Worm (Caenorhabditis elegans) whole organism, L3 larva: ENCODE measurements around the gene rab-39.

Experiments used
- R02D3.7 ChIP-seq: fragments of 150-350 bp; optimal IDR thresholded peaks from 2 replicates; lab custom pipeline; 2014; ENCODE audit warnings: missing biosample characterization, missing genetic modification characterization
- ZK546.5 ChIP-seq: sonication (generic microtip); optimal IDR thresholded peaks from 2 replicates; lab custom pipeline; 2017; ENCODE audit warnings: missing biosample characterization, missing genetic modification characterization
- aly-2 ChIP-seq: fragments of 150-350 bp; optimal IDR thresholded peaks from 2 replicates; lab custom pipeline; 2014; ENCODE audit warnings: missing biosample characterization, missing genetic modification characterization
- ama-1 ChIP-seq: fragments of 150-350 bp; optimal IDR thresholded peaks from 2 replicates; lab custom pipeline; 2018
- ceh-28 ChIP-seq: fragments of 150-350 bp; optimal IDR thresholded peaks from 2 replicates; lab custom pipeline; 2014; ENCODE audit warnings: missing biosample characterization, missing genetic modification reagents, missing genetic modification characterization
- daf-12 ChIP-seq: fragments of 150-350 bp; optimal IDR thresholded peaks from 2 replicates; lab custom pipeline; 2014; ENCODE audit warnings: missing biosample characterization, missing genetic modification reagents, missing genetic modification characterization
- egl-27 ChIP-seq: sonication (generic microtip); optimal IDR thresholded peaks from 4 replicates; lab custom pipeline; 2017; ENCODE audit warnings: missing biosample characterization, missing genetic modification reagents, missing genetic modification characterization
- egl-5 ChIP-seq: fragments of 150-350 bp; optimal IDR thresholded peaks from 2 replicates; lab custom pipeline; 2017; ENCODE audit warnings: missing biosample characterization, missing genetic modification reagents, missing genetic modification characterization, inconsistent platforms
- elt-2 ChIP-seq: sonication (generic microtip); optimal IDR thresholded peaks from 2 replicates; lab custom pipeline; 2016; ENCODE audit warnings: missing genetic modification reagents, mild to moderate bottlenecking, missing genetic modification characterization, missing compliant biosample characterization
- elt-3 ChIP-seq, 3 experiments: fragments of 150-350 bp in 1 of 3; sonication (generic microtip) in 2 of 3; optimal IDR thresholded peaks; 2 replicates in 2 of 3; 4 replicates in 1 of 3; lab custom pipeline; 2014 to 2017; ENCODE audit warnings: missing biosample characterization in 3 of 3, missing genetic modification characterization in 3 of 3
- eor-1 ChIP-seq, 2 experiments: fragments of 150-350 bp; optimal IDR thresholded peaks; 2 replicates each; lab custom pipeline; 2014 to 2018; ENCODE audit warnings: missing biosample characterization in 2 of 2, missing genetic modification characterization in 2 of 2
- fkh-10 ChIP-seq: sonication (generic microtip); optimal IDR thresholded peaks from 2 replicates; lab custom pipeline; 2017; ENCODE audit warnings: missing biosample characterization, missing genetic modification reagents, missing genetic modification characterization
- fkh-2 ChIP-seq: fragments of 150-350 bp; optimal IDR thresholded peaks from 2 replicates; lab custom pipeline; 2014; ENCODE audit warnings: missing biosample characterization, missing genetic modification reagents, missing genetic modification characterization
- fos-1 ChIP-seq: fragments of 150-350 bp; optimal IDR thresholded peaks from 2 replicates; lab custom pipeline; 2014; ENCODE audit warnings: missing biosample characterization, missing genetic modification characterization
- jun-1 ChIP-seq: fragments of 150-350 bp; optimal IDR thresholded peaks from 2 replicates; lab custom pipeline; 2014; ENCODE audit warnings: missing biosample characterization, missing genetic modification reagents, missing genetic modification characterization
- lin-15B ChIP-seq: fragments of 150-350 bp; optimal IDR thresholded peaks from 2 replicates; lab custom pipeline; 2014; ENCODE audit warnings: missing biosample characterization, missing genetic modification characterization
- lin-39 ChIP-seq: fragments of 150-350 bp; optimal IDR thresholded peaks from 2 replicates; lab custom pipeline; 2018; ENCODE audit warnings: missing biosample characterization, missing genetic modification reagents, missing genetic modification characterization
- lsy-12 ChIP-seq: sonication (generic microtip); optimal IDR thresholded peaks from 2 replicates; lab custom pipeline; 2016; ENCODE audit warnings: mild to moderate bottlenecking, missing genetic modification characterization, missing compliant biosample characterization
- mdl-1 ChIP-seq: fragments of 150-350 bp; optimal IDR thresholded peaks from 2 replicates; lab custom pipeline; 2014; ENCODE audit warnings: missing biosample characterization, missing genetic modification characterization
- mml-1 ChIP-seq: fragments of 150-350 bp; sonication (generic microtip); optimal IDR thresholded peaks from 3 replicates; lab custom pipeline; 2014; ENCODE audit warnings: missing biosample characterization, missing genetic modification characterization
- nfya-1 ChIP-seq: sonication (generic microtip); optimal IDR thresholded peaks from 2 replicates; lab custom pipeline; 2017; ENCODE audit warnings: missing genetic modification characterization, mild to moderate bottlenecking, missing compliant biosample characterization, antibody characterized with exemption, moderate library complexity; ENCODE audit not compliant: insufficient read depth
- nhr-11 ChIP-seq: fragments of 150-350 bp; optimal IDR thresholded peaks from 2 replicates; lab custom pipeline; 2014; ENCODE audit warnings: missing biosample characterization, missing genetic modification characterization
- nhr-23 ChIP-seq: fragments of 150-350 bp; optimal IDR thresholded peaks from 2 replicates; lab custom pipeline; 2014; ENCODE audit warnings: missing biosample characterization, missing genetic modification reagents, missing genetic modification characterization
- nhr-25 ChIP-seq: sonication (generic microtip); optimal IDR thresholded peaks from 2 replicates; lab custom pipeline; 2017; ENCODE audit warnings: missing biosample characterization, missing genetic modification characterization
- nhr-28 ChIP-seq: fragments of 150-350 bp; optimal IDR thresholded peaks from 2 replicates; lab custom pipeline; 2014; ENCODE audit warnings: missing biosample characterization, missing genetic modification characterization
- nhr-43 ChIP-seq: sonication (generic microtip); optimal IDR thresholded peaks from 2 replicates; lab custom pipeline; 2016; ENCODE audit warnings: mild to moderate bottlenecking, missing genetic modification characterization, missing compliant biosample characterization; ENCODE audit not compliant: poor library complexity, severe bottlenecking
- nhr-67 ChIP-seq: fragments of 150-350 bp; optimal IDR thresholded peaks from 2 replicates; lab custom pipeline; 2014; ENCODE audit warnings: missing biosample characterization, missing genetic modification characterization
- nhr-76 ChIP-seq: fragments of 150-350 bp; sonication (generic microtip); optimal IDR thresholded peaks from 5 replicates; lab custom pipeline; 2014; ENCODE audit warnings: missing biosample characterization, missing genetic modification characterization
- nhr-77 ChIP-seq: fragments of 150-350 bp; optimal IDR thresholded peaks from 2 replicates; lab custom pipeline; 2014; ENCODE audit warnings: missing biosample characterization, missing genetic modification characterization
- pha-4 ChIP-seq: fragments of 150-350 bp; optimal IDR thresholded peaks from 2 replicates; lab custom pipeline; 2014; ENCODE audit warnings: missing biosample characterization, missing genetic modification reagents, missing genetic modification characterization
- skn-1 ChIP-seq: fragments of 150-350 bp; optimal IDR thresholded peaks from 2 replicates; lab custom pipeline; 2014; ENCODE audit warnings: missing biosample characterization, missing genetic modification characterization
- unc-62 ChIP-seq: fragments of 150-350 bp; sonication (generic microtip); optimal IDR thresholded peaks from 4 replicates; lab custom pipeline; 2014; ENCODE audit warnings: missing biosample characterization, missing genetic modification reagents, missing genetic modification characterization
- ztf-11 ChIP-seq: fragments of 150-350 bp; optimal IDR thresholded peaks from 2 replicates; lab custom pipeline; 2014; ENCODE audit warnings: missing biosample characterization, missing genetic modification characterization
- ztf-4 ChIP-seq: fragments of 150-350 bp; optimal IDR thresholded peaks from 2 replicates; lab custom pipeline; 2014; ENCODE audit warnings: missing biosample characterization, missing genetic modification characterization

Gene rab-39

DNA sequence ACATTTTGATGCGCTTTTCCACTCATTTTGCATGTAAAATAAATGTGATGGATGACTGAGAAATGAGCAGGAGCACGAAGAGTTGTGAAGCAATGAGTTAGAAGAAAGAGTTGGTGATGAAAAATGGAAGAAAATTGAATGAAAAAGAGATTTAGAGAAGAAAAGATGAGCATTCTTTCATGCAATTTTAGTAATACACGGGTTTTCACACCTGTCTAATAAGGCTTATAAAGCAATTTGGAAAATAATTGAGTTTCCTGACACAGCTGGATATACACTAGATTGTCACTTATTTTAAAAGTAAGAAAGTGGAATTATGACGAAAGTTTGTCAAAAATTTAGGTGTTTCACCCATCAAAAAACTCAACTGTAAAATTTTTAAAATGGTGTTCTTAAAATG, 11.9 kb downstream of the rab-39 start:
- TF ChIP-seq nhr-23 (tag; lab: Kevin White, UChicago) (no peak), nhr-11 (tag; lab: Kevin White, UChicago) (no peak), ceh-28 (no peak), egl-27 (tag; lab: Kevin White, UChicago) (no peak), mml-1 (tag; lab: Kevin White, UChicago) (no peak), jun-1 (tag; lab: Kevin White, UChicago) (no peak), daf-12 (tag; lab: Kevin White, UChicago) (no peak), lsy-12 (no peak), lin-15B (tag; lab: Kevin White, UChicago) (no peak), elt-3 (tag; optimal IDR thresholded peaks at IDR 0.05; lab: Kevin White, UChicago) (no peak)

DNA sequence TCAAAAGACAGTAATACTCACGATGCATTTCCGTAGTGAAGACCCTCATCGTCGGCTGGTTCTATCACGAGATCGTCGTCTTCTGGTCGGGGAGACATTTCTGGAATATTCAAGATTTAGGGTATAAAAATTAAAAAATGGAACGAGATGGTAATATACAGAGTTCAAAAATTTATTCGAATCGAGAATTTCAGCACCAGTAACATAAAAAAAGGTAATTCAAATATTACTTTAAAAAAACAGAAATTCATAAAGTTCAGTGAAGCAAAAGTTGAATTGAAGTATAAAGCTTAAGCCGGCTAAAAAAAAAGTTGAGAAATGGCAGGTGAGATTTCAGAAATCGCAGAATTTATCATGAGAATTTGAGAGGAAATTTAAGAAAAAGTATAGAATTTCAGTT, 12.5 kb downstream of the rab-39 start, which contains the start of gene cam-1:
Gene cam-1 (minus strand): TSS at position 101 of the 400 bp plus-strand sequence.
- no peak for TF ChIP-seq egl-5 (tag; lab: Kevin White, UChicago)
- TF ChIP-seq nhr-11 (tag; lab: Kevin White, UChicago), result no peak

DNA sequence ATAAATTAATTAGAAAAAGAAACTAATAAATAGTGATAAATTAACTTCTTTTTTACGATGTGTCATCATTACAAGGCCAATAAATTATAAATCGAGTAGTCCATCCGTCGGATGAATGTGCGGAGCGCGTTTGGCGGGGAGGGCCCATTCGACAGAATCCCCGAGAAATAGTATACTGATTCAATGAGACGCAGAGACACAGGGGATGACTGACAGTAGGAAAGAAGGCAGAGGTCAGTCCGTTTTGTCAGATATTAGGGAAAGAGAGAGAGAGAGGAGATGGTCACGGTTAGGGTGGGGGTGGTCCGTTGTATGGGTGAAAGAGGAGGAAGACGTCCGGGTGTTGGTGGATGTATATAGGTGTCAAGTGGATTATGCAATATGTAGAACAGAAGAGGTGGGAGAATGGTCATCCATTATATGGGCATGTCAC, 14.1 kb downstream of the rab-39 start:
- no peak for TF ChIP-seq elt-3 (tag; optimal IDR thresholded peaks at IDR 0.05; lab: Kevin White, UChicago)
- no peak for TF ChIP-seq nhr-43 (tag; lab: Kevin White, UChicago)
- TF ChIP-seq egl-5 (tag; lab: Kevin White, UChicago), result peak; percentile 34
- no peak for TF ChIP-seq R02D3.7 (tag; lab: Kevin White, UChicago)
- TF ChIP-seq ceh-28, result no peak
- TF ChIP-seq skn-1 (tag; lab: Kevin White, UChicago), result no peak
- peak; percentile 2 for TF ChIP-seq nfya-1 (tag; lab: Kevin White, UChicago)
- TF ChIP-seq mdl-1, result no peak
- TF ChIP-seq, all 47 proteins: peak for 2

DNA sequence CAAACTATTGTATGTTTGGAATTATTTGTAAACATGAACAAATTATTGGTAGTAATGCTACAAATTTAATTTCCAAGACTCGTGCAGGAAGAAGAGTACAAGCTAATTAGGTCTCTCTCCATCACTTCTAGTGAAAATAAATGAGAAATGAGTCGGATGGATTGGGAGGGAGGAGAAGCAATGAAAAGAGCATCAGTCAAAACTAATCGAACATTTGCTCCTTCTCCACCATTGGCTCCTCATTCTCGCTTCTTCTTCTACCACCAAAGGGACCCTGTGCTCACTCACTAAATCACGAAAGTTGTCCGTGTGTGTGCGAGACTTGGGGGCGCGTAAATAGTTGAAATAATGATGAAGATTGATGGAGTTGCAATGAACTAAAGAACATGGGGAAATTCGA, 15.9 kb downstream of the rab-39 start:
- TF ChIP-seq lin-39 (tag; lab: Kevin White, UChicago), result peak; percentile 94
- peak; percentile 79 for TF ChIP-seq nfya-1 (tag; lab: Kevin White, UChicago)
- TF ChIP-seq pha-4, result no peak
- peak; percentile 67 for TF ChIP-seq unc-62 (GFP tag; lab: Kevin White, UChicago)

DNA sequence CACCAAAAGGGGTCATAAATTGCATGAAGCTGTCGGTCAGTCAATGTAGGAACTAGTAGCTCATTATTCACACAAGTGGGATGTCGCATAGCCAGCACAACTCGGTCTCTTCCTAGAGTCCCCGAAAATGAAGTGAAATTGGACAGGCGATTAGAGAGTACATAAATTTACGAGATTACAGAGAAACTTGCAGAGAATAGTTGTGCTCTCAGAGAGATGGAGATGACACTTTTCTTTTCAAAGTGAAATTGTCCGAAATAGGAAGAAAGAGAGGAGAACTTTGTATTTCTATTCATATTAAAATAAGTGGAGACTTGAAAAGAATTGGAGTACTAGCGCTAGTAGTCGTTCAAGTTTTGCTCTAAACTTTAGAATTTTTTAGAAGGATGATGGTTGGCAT, 17.1 kb downstream of the rab-39 start:
- TF ChIP-seq eor-1 (tag; optimal IDR thresholded peaks at IDR 0.05; lab: Kevin White, UChicago), result no peak
- no peak for TF ChIP-seq fkh-2 (tag; lab: Kevin White, UChicago)
- TF ChIP-seq ZK546.5, result no peak
- no peak for TF ChIP-seq skn-1 (tag; lab: Kevin White, UChicago)
- peak; percentile 48 for TF ChIP-seq lin-39 (tag; lab: Kevin White, UChicago)
- TF ChIP-seq lin-15B (tag; lab: Kevin White, UChicago), result no peak
- TF ChIP-seq nhr-23 (tag; lab: Kevin White, UChicago), result no peak
- no peak for TF ChIP-seq nhr-77 (tag; lab: Kevin White, UChicago)
- no peak for TF ChIP-seq R02D3.7 (tag; lab: Kevin White, UChicago)
- TF ChIP-seq nhr-28 (tag; lab: Kevin White, UChicago), result no peak
- TF ChIP-seq aly-2, result no peak
- TF ChIP-seq nhr-76 (tag; lab: Kevin White, UChicago), result no peak
- no peak for TF ChIP-seq nfya-1 (tag; lab: Kevin White, UChicago)
- no peak for TF ChIP-seq nhr-43 (tag; lab: Kevin White, UChicago)
- peak; percentile 11 for TF ChIP-seq fkh-10
- no peak for TF ChIP-seq ztf-4 (tag; lab: Kevin White, UChicago)
- TF ChIP-seq ztf-11 (tag; lab: Kevin White, UChicago), result no peak
- TF ChIP-seq, all 47 proteins: peak for 2

DNA sequence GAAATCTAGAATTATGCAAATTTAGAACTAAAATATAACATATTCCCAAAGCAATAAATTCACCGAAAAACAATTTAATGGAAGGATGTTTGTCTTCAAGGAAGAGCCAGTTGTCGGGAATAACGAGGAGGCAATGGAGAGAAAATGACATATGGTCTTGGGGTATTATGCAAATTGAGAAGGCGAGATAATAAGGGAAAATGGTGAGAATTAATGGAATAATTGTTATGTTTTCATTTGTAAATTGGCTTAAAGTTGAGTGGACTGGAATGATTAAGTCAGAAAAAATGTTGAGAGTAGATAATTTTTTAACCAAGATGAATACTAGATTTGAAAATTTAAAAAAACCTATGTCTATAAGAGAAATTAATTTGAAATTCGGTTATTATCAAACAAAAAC, 17.9 kb downstream of the rab-39 start:
- TF ChIP-seq mml-1 (tag; lab: Kevin White, UChicago), result no peak
- TF ChIP-seq fkh-10, result no peak
- no peak for TF ChIP-seq fos-1
- no peak for TF ChIP-seq nhr-25
- TF ChIP-seq ama-1 (lab: Kevin White, UChicago), result no peak
- no peak for TF ChIP-seq nhr-67
- TF ChIP-seq elt-2 (tag; lab: Kevin White, UChicago), result no peak
